Worm (Caenorhabditis elegans) whole organism, L3 larva: Measurements from ENCODE around the gene D2021.4.

Experiments used
- ceh-28 ChIP-seq: fragments of 150-350 bp; optimal IDR thresholded peaks from 2 replicates; lab custom pipeline; 2014; ENCODE audit warnings: missing biosample characterization, missing genetic modification reagents, missing genetic modification characterization
- egl-27 ChIP-seq: sonication (generic microtip); optimal IDR thresholded peaks from 4 replicates; lab custom pipeline; 2017; ENCODE audit warnings: missing biosample characterization, missing genetic modification reagents, missing genetic modification characterization
- elt-1 ChIP-seq: fragments of 150-350 bp; optimal IDR thresholded peaks from 2 replicates; lab custom pipeline; 2014; ENCODE audit warnings: missing biosample characterization, missing genetic modification characterization
- nhr-25 ChIP-seq: sonication (generic microtip); optimal IDR thresholded peaks from 2 replicates; lab custom pipeline; 2017; ENCODE audit warnings: missing biosample characterization, missing genetic modification characterization
- nhr-67 ChIP-seq: fragments of 150-350 bp; optimal IDR thresholded peaks from 2 replicates; lab custom pipeline; 2014; ENCODE audit warnings: missing biosample characterization, missing genetic modification characterization

The D2021.4 gene

ce11 chrX:8500922-8501321 lies 48.0 kb downstream of the D2021.4 start, which contains the start of gene grd-4:
TSS of gene grd-4 (plus strand) at chrX:8501222.
- TF ChIP-seq elt-1, result peak; percentile 77
- no peak for TF ChIP-seq ceh-28 (tag; lab: Kevin White, UChicago)
- peak; percentile 49 for TF ChIP-seq nhr-25
- TF ChIP-seq, all 47 proteins: peak for 2

ce11 chrX:8499721-8500120 lies 49.2 kb downstream of the D2021.4 start, which contains the start of gene grd-14:
TSS of gene grd-14 (plus strand) at chrX:8500021.
- no peak for TF ChIP-seq egl-27
- TF ChIP-seq nhr-25, result peak; percentile 60
- TF ChIP-seq nhr-67 (tag; lab: Kevin White, UChicago), result no peak
